Fruit fly (Drosophila melanogaster) whole organism, prepupa: ENCODE measurements around the gene Hrd3.
A peak's percentile ranks its signal among the peaks of the same experiment; 100 is the strongest.

Experiments
- Blimp-1 ChIP-seq: fragments of 200-800 bp; sonication (Bioruptor generic); optimal IDR thresholded peaks from 3 replicates; lab custom pipeline; 2017; ENCODE audit warnings: missing biosample characterization, missing genetic modification characterization, mild to moderate bottlenecking, moderate library complexity, missing genetic modification reagents
- CG10631 ChIP-seq: fragments of 200-800 bp; sonication (Bioruptor generic); optimal IDR thresholded peaks from 2 replicates; lab custom pipeline; 2016; ENCODE audit warnings: missing biosample characterization, missing genetic modification characterization
- CG11294 ChIP-seq: fragments of 200-800 bp; sonication (Bioruptor generic); IDR thresholded peaks from 2 replicates; pipeline ENCODE4 v1.3.6; 2022; ENCODE audit warnings: missing biosample characterization, missing genetic modification characterization
- CG11902 ChIP-seq: fragments of 200-800 bp; sonication (Bioruptor generic); optimal IDR thresholded peaks from 3 replicates; lab custom pipeline; 2016; ENCODE audit warnings: missing biosample characterization, missing genetic modification characterization
- CG15336 ChIP-seq: fragments of 200-800 bp; sonication (Bioruptor generic); IDR thresholded peaks from 2 replicates; pipeline ENCODE4 v1.3.6; 2022; ENCODE audit warnings: missing biosample characterization, missing genetic modification characterization
- CG1621 ChIP-seq: fragments of 200-800 bp; sonication (Bioruptor generic); optimal IDR thresholded peaks from 3 replicates; lab custom pipeline; 2018; ENCODE audit warnings: missing biosample characterization, mild to moderate bottlenecking, missing genetic modification characterization
- CG16779 ChIP-seq: fragments of 200-800 bp; sonication (Bioruptor generic); optimal IDR thresholded peaks from 3 replicates; lab custom pipeline; 2017; ENCODE audit warnings: missing biosample characterization, mild to moderate bottlenecking, missing genetic modification characterization
- CG3032 ChIP-seq: fragments of 200-800 bp; optimal IDR thresholded peaks from 2 replicates; lab custom pipeline; 2019; ENCODE audit warnings: missing biosample characterization, mild to moderate bottlenecking, missing genetic modification characterization, moderate library complexity
- CG3919 ChIP-seq: fragments of 200-800 bp; sonication (Bioruptor generic); optimal IDR thresholded peaks from 3 replicates; lab custom pipeline; 2016; ENCODE audit warnings: missing biosample characterization, missing genetic modification characterization
- CG4318 ChIP-seq: fragments of 200-800 bp; sonication (Bioruptor generic); optimal IDR thresholded peaks from 3 replicates; lab custom pipeline; 2017; ENCODE audit warnings: missing biosample characterization, mild to moderate bottlenecking, missing genetic modification characterization
- CG6163 ChIP-seq: fragments of 200-800 bp; sonication (Bioruptor generic); IDR thresholded peaks from 3 replicates; pipeline ENCODE4 v1.3.6; 2022; ENCODE audit warnings: missing biosample characterization, missing genetic modification characterization
- CG6276 ChIP-seq: fragments of 200-800 bp; sonication (Bioruptor generic); optimal IDR thresholded peaks from 2 replicates; lab custom pipeline; 2017; ENCODE audit warnings: missing biosample characterization, mild to moderate bottlenecking, missing genetic modification characterization
- CG6792 ChIP-seq: fragments of 200-800 bp; sonication (Bioruptor generic); optimal IDR thresholded peaks from 3 replicates; lab custom pipeline; 2016; ENCODE audit warnings: missing biosample characterization, missing genetic modification characterization
- CG6808 ChIP-seq: fragments of 200-800 bp; sonication (Bioruptor generic); optimal IDR thresholded peaks from 3 replicates; lab custom pipeline; 2017; ENCODE audit warnings: missing biosample characterization, missing genetic modification characterization, mild to moderate bottlenecking, moderate library complexity, missing genetic modification reagents
- CG6854 ChIP-seq: fragments of 200-800 bp; sonication (Bioruptor generic); optimal IDR thresholded peaks from 2 replicates; lab custom pipeline; 2017; ENCODE audit warnings: missing biosample characterization, mild to moderate bottlenecking, missing genetic modification characterization
- CG7368 ChIP-seq: fragments of 200-800 bp; sonication (Bioruptor generic); optimal IDR thresholded peaks from 3 replicates; lab custom pipeline; 2016; ENCODE audit warnings: missing biosample characterization, missing genetic modification characterization
- CG8119 ChIP-seq: fragments of 200-800 bp; sonication (Bioruptor generic); IDR thresholded peaks from 3 replicates; pipeline ENCODE4 v1.3.6; 2022; ENCODE audit warnings: missing biosample characterization, missing genetic modification characterization
- CG8319 ChIP-seq: fragments of 200-800 bp; sonication (Bioruptor generic); optimal IDR thresholded peaks from 3 replicates; lab custom pipeline; 2016; ENCODE audit warnings: missing biosample characterization, missing genetic modification characterization
- CG8632 ChIP-seq: fragments of 200-800 bp; sonication (Bioruptor generic); optimal IDR thresholded peaks from 3 replicates; lab custom pipeline; 2016; ENCODE audit warnings: missing biosample characterization, missing genetic modification characterization
- CG9139 ChIP-seq: fragments of 200-800 bp; sonication (Bioruptor generic); optimal IDR thresholded peaks from 3 replicates; lab custom pipeline; 2017; ENCODE audit warnings: missing biosample characterization, mild to moderate bottlenecking, missing genetic modification characterization
- Eip75B ChIP-seq: fragments of 200-800 bp; sonication (Bioruptor generic); optimal IDR thresholded peaks from 3 replicates; lab custom pipeline; 2016; ENCODE audit warnings: missing biosample characterization, missing genetic modification characterization
- Eip78C ChIP-seq: fragments of 200-800 bp; sonication (Bioruptor generic); peaks from one replicate; lab custom pipeline; 2016; ENCODE audit warnings: missing biosample characterization, missing genetic modification characterization
- Eip93F ChIP-seq: fragments of 200-800 bp; sonication (Bioruptor generic); optimal IDR thresholded peaks from 2 replicates; lab custom pipeline; 2016; ENCODE audit warnings: missing biosample characterization, mild to moderate bottlenecking, missing genetic modification characterization
- Ets21C ChIP-seq: fragments of 200-800 bp; sonication (Bioruptor generic); optimal IDR thresholded peaks from 3 replicates; lab custom pipeline; 2016; ENCODE audit warnings: missing biosample characterization, missing genetic modification characterization
- Gug ChIP-seq: fragments of 200-800 bp; sonication (Bioruptor generic); IDR thresholded peaks from 2 replicates; pipeline ENCODE4 v1.3.6; 2022; ENCODE audit warnings: missing biosample characterization, missing genetic modification characterization
- Hr39 ChIP-seq: fragments of 200-800 bp; sonication (Bioruptor generic); optimal IDR thresholded peaks from 2 replicates; lab custom pipeline; 2016; ENCODE audit warnings: missing biosample characterization, missing genetic modification characterization
- Hr4 ChIP-seq: fragments of 200-800 bp; sonication (Bioruptor generic); optimal IDR thresholded peaks from 3 replicates; lab custom pipeline; 2016; ENCODE audit warnings: missing biosample characterization, missing genetic modification characterization
- Lpt ChIP-seq: fragments of 200-800 bp; sonication (Bioruptor generic); optimal IDR thresholded peaks from 3 replicates; lab custom pipeline; 2016; ENCODE audit warnings: missing biosample characterization, missing genetic modification characterization
- Met ChIP-seq: fragments of 200-800 bp; sonication (Bioruptor generic); optimal IDR thresholded peaks from 3 replicates; lab custom pipeline; 2016; ENCODE audit warnings: missing biosample characterization, missing genetic modification characterization
- Smox ChIP-seq: fragments of 200-800 bp; sonication (Bioruptor generic); optimal IDR thresholded peaks from 3 replicates; lab custom pipeline; 2016; ENCODE audit warnings: missing biosample characterization, missing genetic modification characterization
- Sox14 ChIP-seq: fragments of 200-800 bp; sonication (Bioruptor generic); optimal IDR thresholded peaks from 3 replicates; lab custom pipeline; 2016; ENCODE audit warnings: missing biosample characterization, missing genetic modification characterization
- Sox15 ChIP-seq: fragments of 200-800 bp; sonication (Bioruptor generic); optimal IDR thresholded peaks from 3 replicates; lab custom pipeline; 2016; ENCODE audit warnings: missing biosample characterization, missing genetic modification characterization
- acj6 ChIP-seq: fragments of 200-800 bp; sonication (Bioruptor generic); optimal IDR thresholded peaks from 3 replicates; lab custom pipeline; 2016; ENCODE audit warnings: missing biosample characterization, missing genetic modification characterization
- cyc ChIP-seq: fragments of 200-800 bp; sonication (Bioruptor generic); optimal IDR thresholded peaks from 3 replicates; lab custom pipeline; 2016; ENCODE audit warnings: missing biosample characterization, missing genetic modification characterization
- dac ChIP-seq: fragments of 200-800 bp; sonication (Bioruptor generic); optimal IDR thresholded peaks from 2 replicates; lab custom pipeline; 2017; ENCODE audit warnings: missing biosample characterization, mild to moderate bottlenecking, missing genetic modification characterization
- dsx ChIP-seq: fragments of 200-800 bp; optimal IDR thresholded peaks from 3 replicates; lab custom pipeline; 2019; ENCODE audit warnings: missing biosample characterization, mild to moderate bottlenecking, missing genetic modification characterization, moderate library complexity; ENCODE audit not compliant: poor library complexity, severe bottlenecking
- eg ChIP-seq: fragments of 200-800 bp; sonication (Bioruptor generic); IDR thresholded peaks from 3 replicates; pipeline ENCODE4 v1.3.6; 2022; ENCODE audit warnings: missing biosample characterization, missing genetic modification characterization
- esn ChIP-seq: fragments of 200-800 bp; sonication (Bioruptor generic); optimal IDR thresholded peaks from 2 replicates; lab custom pipeline; 2016; ENCODE audit warnings: missing biosample characterization, mild to moderate bottlenecking, missing genetic modification characterization, moderate library complexity
- fd59A ChIP-seq: fragments of 200-800 bp; sonication (Bioruptor generic); optimal IDR thresholded peaks from 2 replicates; lab custom pipeline; 2017; ENCODE audit warnings: missing biosample characterization, mild to moderate bottlenecking, missing genetic modification characterization, missing genetic modification reagents
- fkh ChIP-seq: fragments of 200-800 bp; sonication (Bioruptor generic); optimal IDR thresholded peaks from 3 replicates; lab custom pipeline; 2017; ENCODE audit warnings: missing biosample characterization, mild to moderate bottlenecking, missing genetic modification characterization, moderate library complexity
- lz ChIP-seq: fragments of 200-800 bp; sonication (Bioruptor generic); optimal IDR thresholded peaks from 3 replicates; lab custom pipeline; 2016; ENCODE audit warnings: missing biosample characterization, missing genetic modification characterization
- pdm3 ChIP-seq: fragments of 200-800 bp; sonication (Bioruptor generic); optimal IDR thresholded peaks from 3 replicates; lab custom pipeline; 2016; ENCODE audit warnings: missing biosample characterization, missing genetic modification characterization
- salr ChIP-seq, 2 experiments: fragments of 200-800 bp; sonication (Bioruptor generic); optimal IDR thresholded peaks; 3 replicates each; lab custom pipeline; 2016 to 2018; ENCODE audit warnings: missing biosample characterization in 2 of 2, missing genetic modification characterization in 2 of 2, mild to moderate bottlenecking in 1 of 2
- svp ChIP-seq: fragments of 200-800 bp; sonication (Bioruptor generic); peaks from one replicate; lab custom pipeline; 2016; ENCODE audit warnings: missing biosample characterization, missing genetic modification characterization
- topi ChIP-seq: fragments of 200-800 bp; sonication (Bioruptor generic); optimal IDR thresholded peaks from 3 replicates; lab custom pipeline; 2016; ENCODE audit warnings: missing biosample characterization, missing genetic modification characterization

Hrd3 gene

DNA sequence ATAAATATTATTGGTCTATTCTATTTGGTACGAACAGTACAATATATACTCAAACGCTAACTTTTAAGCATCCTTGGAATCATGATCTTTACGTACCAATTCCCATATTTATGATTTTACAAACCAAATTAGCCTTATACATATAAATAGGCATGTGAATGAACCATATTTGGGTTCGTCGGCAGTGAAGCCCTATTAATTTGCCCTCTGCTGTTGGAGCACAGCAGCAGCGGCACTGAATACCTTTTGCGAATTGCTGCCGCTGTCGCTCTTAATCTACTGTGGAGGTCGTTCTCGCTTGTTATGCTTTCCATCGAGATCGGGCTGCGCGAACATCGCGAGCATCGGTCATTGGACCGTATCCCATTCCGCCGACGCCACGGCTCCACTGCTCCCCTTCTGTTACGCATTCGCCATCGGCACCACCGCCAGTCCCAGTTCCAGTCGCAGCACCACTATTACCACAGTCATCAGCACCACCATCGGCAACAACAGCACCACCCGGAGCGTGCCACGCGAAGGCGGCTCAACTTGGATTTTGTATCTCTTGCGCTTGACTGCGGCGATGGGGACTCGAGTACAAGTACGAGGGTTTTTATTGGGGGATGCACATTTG is 30.2 kb upstream of the Hrd3 start (continued):
- TF ChIP-seq pdm3 (GFP tag; lab: Kevin White, UChicago) (peak; percentile 68), Gug (GFP tag; lab: Robert Waterston, UW) (peak; percentile 68), CG3919 (GFP tag; lab: Kevin White, UChicago) (peak; percentile 70), Met (GFP tag; lab: Kevin White, UChicago) (peak; percentile 71), Smox (GFP tag; lab: Kevin White, UChicago) (peak; percentile 56), CG1621 (tag; lab: Kevin White, UChicago) (peak; percentile 70), CG3032 (peak; percentile 80), esn (peak; percentile 73), Eip75B (GFP tag; lab: Kevin White, UChicago) (peak; percentile 78), CG6854 (GFP tag; lab: Kevin White, UChicago) (peak; percentile 58), fkh (GFP tag; lab: Kevin White, UChicago) (no peak)
- TF ChIP-seq, all 60 proteins: peak for 53

- TF ChIP-seq Sox15 (GFP tag; lab: Kevin White, UChicago) (no peak), dsx (peak; percentile 29), dac (GFP tag; lab: Kevin White, UChicago) (no peak), Lpt (GFP tag; lab: Kevin White, UChicago) (no peak), CG9139 (GFP tag; lab: Kevin White, UChicago) (peak; percentile 7)
Observed at dm6 chr3R:23787632-23787960, 29.2 kb upstream of the Hrd3 start.

DNA sequence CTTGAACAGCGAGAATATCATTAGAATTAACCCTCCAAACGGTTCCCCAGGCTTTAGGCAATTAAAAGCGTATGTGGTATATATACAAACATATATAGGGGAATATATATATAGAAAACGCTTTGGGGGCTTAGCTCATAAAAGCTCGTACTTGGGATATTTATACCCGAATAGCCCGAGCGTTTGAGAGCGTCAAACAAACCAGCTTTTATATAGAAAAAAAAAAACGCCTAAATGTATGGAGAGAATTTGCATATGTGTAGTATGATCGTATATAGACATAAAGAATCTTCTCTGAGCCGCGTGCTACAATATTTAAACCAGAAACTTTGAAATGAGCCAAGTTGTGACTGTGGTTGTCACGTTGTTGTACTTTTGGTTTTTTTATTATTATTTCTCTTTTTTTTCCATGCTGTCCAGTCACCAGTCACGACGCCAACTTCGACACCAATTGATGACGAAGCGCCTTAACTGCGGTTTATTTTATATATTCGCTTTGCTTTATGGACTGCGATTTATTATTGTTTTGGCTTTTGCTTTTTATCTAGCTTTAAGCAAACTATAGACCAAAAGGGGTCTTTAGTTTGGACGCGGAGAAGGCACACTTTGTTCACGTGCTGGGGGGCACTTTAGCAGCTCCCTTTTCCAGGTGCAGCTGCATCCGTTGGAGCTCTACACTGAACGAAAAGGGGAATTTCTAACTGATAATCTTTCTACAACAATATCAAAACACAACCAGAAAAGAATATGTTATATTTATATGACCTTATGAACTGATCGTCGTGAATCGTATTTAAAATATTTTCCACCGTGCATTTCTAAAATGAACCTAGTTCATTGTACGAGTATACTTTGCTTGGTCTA is 28.6 kb upstream of the Hrd3 start:
- TF ChIP-seq Sox14 (GFP tag; lab: Kevin White, UChicago) (peak; percentile 20), CG15336 (GFP tag; lab: Robert Waterston, UW) (peak; percentile 13; the same call in 1 of the 2 replicates), Lpt (GFP tag; lab: Kevin White, UChicago) (no peak), CG6276 (GFP tag; lab: Kevin White, UChicago) (peak; percentile 46), eg (peak; percentile 73), CG6854 (GFP tag; lab: Kevin White, UChicago) (no peak), Blimp-1 (GFP tag; lab: Kevin White, UChicago) (no peak), cyc (peak; percentile 29), CG3032 (peak; percentile 78), CG16779 (no peak), Eip78C (peak; percentile 96), CG10631 (GFP tag; lab: Kevin White, UChicago) (peak; percentile 34), fd59A (GFP tag; lab: Kevin White, UChicago) (peak; percentile 35), CG8319 (no peak), CG4318 (GFP tag; lab: Kevin White, UChicago) (no peak), CG9139 (GFP tag; lab: Kevin White, UChicago) (peak; percentile 5), Smox (GFP tag; lab: Kevin White, UChicago) (no peak), Ets21C (no peak), Hr39 (GFP tag; lab: Kevin White, UChicago) (no peak), topi (GFP tag; lab: Kevin White, UChicago) (no peak), CG7368 (peak; percentile 65), acj6 (GFP tag; lab: Kevin White, UChicago) (peak; percentile 32), CG6792 (GFP tag; lab: Kevin White, UChicago) (no peak), Eip75B (GFP tag; lab: Kevin White, UChicago) (peak; percentile 42), CG6163 (GFP tag; lab: Robert Waterston, UW) (peak; percentile 85), Eip93F (no peak), salr (GFP tag; optimal IDR thresholded peaks at IDR 0.05; lab: Kevin White, UChicago) (peak; percentile 7 to 27), fkh (GFP tag; lab: Kevin White, UChicago) (no peak), pdm3 (GFP tag; lab: Kevin White, UChicago) (peak; percentile 12), CG6808 (GFP tag; lab: Kevin White, UChicago) (peak; percentile 44), svp (GFP tag; lab: Kevin White, UChicago) (no peak), CG11294 (peak; percentile 49; the same call in 1 of the 2 replicates), CG8119 (GFP tag; lab: Robert Waterston, UW) (0 out of 3 replicates have a peak, but pooled peaks have one; percentile 24), lz (GFP tag; lab: Kevin White, UChicago) (peak; percentile 12), CG11902 (GFP tag; lab: Kevin White, UChicago) (no peak), Hr4 (GFP tag; lab: Kevin White, UChicago) (peak; percentile 25), CG8632 (GFP tag; lab: Kevin White, UChicago) (no peak)
